Fruit fly (Drosophila melanogaster): Measurements from ENCODE around the gene RpS13.
A peak's percentile ranks its signal among the peaks of the same experiment; 100 is the strongest.

Gene RpS13

dm6 chr2L:8351333-8351732 is 13.1 kb downstream of the RpS13 start:
- TF ChIP-seq ssp (GFP tag; IDR thresholded peaks at IDR 0.05) (no peak), CG10431 (GFP tag; optimal IDR thresholded peaks at IDR 0.05) (no peak), klu (GFP tag; IDR thresholded peaks at IDR 0.05) (no peak), ken (GFP tag; IDR thresholded peaks at IDR 0.05) (no peak), CG10274 (GFP tag; optimal IDR thresholded peaks at IDR 0.05) (no peak), Hr51 (GFP tag; optimal IDR thresholded peaks at IDR 0.05) (peak in 1 of 2 experiments; percentile 8), CkIIα-i1 (GFP tag; IDR thresholded peaks at IDR 0.05) (no peak), CG10565 (GFP tag; optimal IDR thresholded peaks at IDR 0.05) (no peak), Mes4 (GFP tag; optimal IDR thresholded peaks at IDR 0.05) (no peak), dati (GFP tag; IDR thresholded peaks at IDR 0.05) (no peak), gro (GFP tag; optimal IDR thresholded peaks at IDR 0.05) (no peak), pan (optimal IDR thresholded peaks at IDR 0.05) (no peak), pan (GFP tag; optimal IDR thresholded peaks at IDR 0.05 in 1 of 2, IDR thresholded peaks at IDR 0.05 in 1 of 2) (peak in 1 of 2 experiments; percentile 54), CG3065 (GFP tag; optimal IDR thresholded peaks at IDR 0.05) (no peak), CG10147 (GFP tag; optimal IDR thresholded peaks at IDR 0.05) (no peak), lbe (GFP tag; optimal IDR thresholded peaks at IDR 0.05) (peak; percentile 5), CoRest (tag; optimal IDR thresholded peaks at IDR 0.05) (no peak), CG17359 (tag; optimal IDR thresholded peaks at IDR 0.05) (peak; percentile 17), CG11723 (GFP tag; optimal IDR thresholded peaks at IDR 0.05) (no peak), Fer3 (tag; optimal IDR thresholded peaks at IDR 0.05) (no peak), lab (GFP tag; optimal IDR thresholded peaks at IDR 0.05) (peak; percentile 4), Dll (GFP tag; IDR thresholded peaks at IDR 0.05; ENCODE audit: partially characterized antibody) (no peak), Jarid2 (GFP tag; optimal IDR thresholded peaks at IDR 0.05) (no peak), chinmo (GFP tag; IDR thresholded peaks at IDR 0.05; ENCODE audit: partially characterized antibody) (no peak), Dip3 (GFP tag; optimal IDR thresholded peaks at IDR 0.05) (no peak), az2 (GFP tag; optimal IDR thresholded peaks at IDR 0.05) (no peak), gem (tag; optimal IDR thresholded peaks at IDR 0.05) (peak; percentile 14), fd3F (GFP tag; optimal IDR thresholded peaks at IDR 0.05) (no peak), CG16813 (GFP tag; IDR thresholded peaks at IDR 0.05; ENCODE audit: partially characterized antibody) (no peak)

- TF ChIP-seq MTF-1 (GFP tag; optimal IDR thresholded peaks at IDR 0.05; ENCODE audit: borderline replicate concordance) (peak; percentile 41), NC2β (GFP tag; optimal IDR thresholded peaks at IDR 0.05) (no peak), bbx (GFP tag; IDR thresholded peaks at IDR 0.05; ENCODE audit: partially characterized antibody) (no peak), CG7987 (GFP tag; optimal IDR thresholded peaks at IDR 0.05) (peak; percentile 44), BtbVII (GFP tag; optimal IDR thresholded peaks at IDR 0.05) (peak; percentile 57), CG12744 (GFP tag; optimal IDR thresholded peaks at IDR 0.05) (peak; percentile 52), CG5180 (GFP tag; optimal IDR thresholded peaks at IDR 0.05) (peak; percentile 35), ham (GFP tag; IDR thresholded peaks at IDR 0.05) (no peak), pan (optimal IDR thresholded peaks at IDR 0.05) (no peak), pan (GFP tag; optimal IDR thresholded peaks at IDR 0.05 in 1 of 2, IDR thresholded peaks at IDR 0.05 in 1 of 2) (peak in 1 of 2 experiments; percentile 35), Chrac-16 (GFP tag; optimal IDR thresholded peaks at IDR 0.05) (no peak), chinmo (GFP tag; IDR thresholded peaks at IDR 0.05; ENCODE audit: partially characterized antibody) (no peak), her (GFP tag; optimal IDR thresholded peaks at IDR 0.05) (peak; percentile 28), CG7839 (tag; optimal IDR thresholded peaks at IDR 0.05) (peak; percentile 27), HLH3B (GFP tag; IDR thresholded peaks at IDR 0.05) (peak; percentile 29; the same call in 1 of the 2 replicates), CG5245 (GFP tag; optimal IDR thresholded peaks at IDR 0.05) (no peak), slp2 (GFP tag; optimal IDR thresholded peaks at IDR 0.05) (no peak), inv (GFP tag; IDR thresholded peaks at IDR 0.05; ENCODE audit: partially characterized antibody) (no peak), dati (GFP tag; IDR thresholded peaks at IDR 0.05) (no peak), CG12219 (GFP tag; optimal IDR thresholded peaks at IDR 0.05) (peak; percentile 39), CG17359 (tag; optimal IDR thresholded peaks at IDR 0.05) (peak; percentile 59), MESR4 (GFP tag; optimal IDR thresholded peaks at IDR 0.05) (no peak), Poxn (GFP tag; IDR thresholded peaks at IDR 0.05) (no peak), Mes4 (GFP tag; optimal IDR thresholded peaks at IDR 0.05) (no peak), CG12769 (tag; optimal IDR thresholded peaks at IDR 0.05) (peak; percentile 65), gcm2 (GFP tag; optimal IDR thresholded peaks at IDR 0.05) (no peak)
Measured at dm6 chr2L:8350560-8351171, 13.8 kb downstream of the RpS13 start.

Measured in whole organism, embryonic.